Fruit fly (Drosophila melanogaster): ENCODE results near the gene CG33764.

The CG33764 gene

DNA sequence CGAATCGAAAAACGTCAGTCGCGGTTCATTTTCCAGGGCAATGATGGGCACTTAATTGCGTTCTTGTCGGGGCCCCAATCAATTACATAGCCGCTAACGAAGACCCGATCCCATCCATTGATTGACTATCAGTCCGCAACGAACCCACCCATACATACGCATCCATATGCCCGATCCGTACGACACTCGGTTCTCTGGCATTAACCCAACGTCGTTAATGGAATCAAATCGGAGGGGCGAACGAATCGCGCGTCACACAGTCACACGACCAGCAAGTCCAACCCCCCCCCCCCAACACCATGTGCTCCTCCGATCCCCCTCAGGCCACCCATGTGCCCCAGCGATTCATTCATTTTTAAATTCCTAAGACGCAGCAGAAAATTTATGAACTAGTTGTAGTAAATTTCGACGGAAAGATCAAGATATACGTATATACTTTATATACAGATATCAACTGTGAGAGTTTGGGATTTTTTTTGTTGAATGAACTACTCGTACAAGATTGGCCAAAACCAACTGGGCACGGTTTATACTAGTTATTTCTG, 46.0 kb downstream of the CG33764 start (continued):
- 0 out of 2 replicates have a peak, but pooled peaks have one; percentile 7 for TF ChIP-seq tna (GFP tag; IDR thresholded peaks at IDR 0.05; ENCODE audit: partially characterized antibody)
- no peak for TF ChIP-seq da (GFP tag; optimal IDR thresholded peaks at IDR 0.05)
- no peak for TF ChIP-seq Hsf (GFP tag; optimal IDR thresholded peaks at IDR 0.05)
- TF ChIP-seq CG2202 (tag; optimal IDR thresholded peaks at IDR 0.05): no peak
- TF ChIP-seq CG15011 (GFP tag; optimal IDR thresholded peaks at IDR 0.05): no peak
- no peak for TF ChIP-seq ab (GFP tag; optimal IDR thresholded peaks at IDR 0.05)
- peak; percentile 10 for TF ChIP-seq nmo (GFP tag; optimal IDR thresholded peaks at IDR 0.05)
- TF ChIP-seq lmd (GFP tag; IDR thresholded peaks at IDR 0.05): no peak
- 0 out of 3 replicates have a peak, but pooled peaks have one; percentile 41 for TF ChIP-seq so (GFP tag; IDR thresholded peaks at IDR 0.05)
- peak; percentile 78 for TF ChIP-seq CG34376 (GFP tag; optimal IDR thresholded peaks at IDR 0.05)
- no peak for TF ChIP-seq CG18262 (tag; optimal IDR thresholded peaks at IDR 0.05)
- no peak for TF ChIP-seq CG17361 (GFP tag; IDR thresholded peaks at IDR 0.05)
- no peak for TF ChIP-seq inv (GFP tag; IDR thresholded peaks at IDR 0.05; ENCODE audit: partially characterized antibody)
- TF ChIP-seq CG3065 (GFP tag; optimal IDR thresholded peaks at IDR 0.05): no peak
- no peak for TF ChIP-seq ERR (GFP tag; optimal IDR thresholded peaks at IDR 0.05)
- TF ChIP-seq CG15073 (GFP tag; optimal IDR thresholded peaks at IDR 0.05): no peak
- TF ChIP-seq al (GFP tag; IDR thresholded peaks at IDR 0.05): no peak
- peak; percentile 49; the same call in 1 of the 2 replicates for TF ChIP-seq rib (GFP tag; IDR thresholded peaks at IDR 0.05)
- TF ChIP-seq Elba2 (GFP tag; optimal IDR thresholded peaks at IDR 0.05): no peak
- TF ChIP-seq CG6175 (GFP tag; IDR thresholded peaks at IDR 0.05): peak; percentile 63; the same call in 2 of the 3 replicates
- TF ChIP-seq odd (GFP tag; optimal IDR thresholded peaks at IDR 0.05): peak; percentile 0
- TF ChIP-seq CG13775 (GFP tag; optimal IDR thresholded peaks at IDR 0.05): no peak
- no peak for TF ChIP-seq CG7357 (GFP tag; IDR thresholded peaks at IDR 0.05)
- TF ChIP-seq CG7786 (GFP tag; optimal IDR thresholded peaks at IDR 0.05): no peak
- TF ChIP-seq CG12744 (GFP tag; optimal IDR thresholded peaks at IDR 0.05): no peak
- TF ChIP-seq eyg (GFP tag; optimal IDR thresholded peaks at IDR 0.05): no peak
- no peak for TF ChIP-seq bsh (GFP tag; optimal IDR thresholded peaks at IDR 0.05)
- TF ChIP-seq Max (GFP tag; optimal IDR thresholded peaks at IDR 0.05): no peak
- TF ChIP-seq Hand (GFP tag; optimal IDR thresholded peaks at IDR 0.05): no peak
- TF ChIP-seq CG31224 (GFP tag; IDR thresholded peaks at IDR 0.05): no peak
- no peak for TF ChIP-seq Xrp1 (GFP tag; IDR thresholded peaks at IDR 0.05)
- TF ChIP-seq gcm (GFP tag; optimal IDR thresholded peaks at IDR 0.05): no peak
- TF ChIP-seq cwo (GFP tag; optimal IDR thresholded peaks at IDR 0.05): peak; percentile 99
- TF ChIP-seq pros (GFP tag; optimal IDR thresholded peaks at IDR 0.05): peak; percentile 79
- no peak for TF ChIP-seq zfh2 (GFP tag; optimal IDR thresholded peaks at IDR 0.05)
- no peak for TF ChIP-seq seq (GFP tag; IDR thresholded peaks at IDR 0.05)
- TF ChIP-seq fd64A (GFP tag; optimal IDR thresholded peaks at IDR 0.05): no peak
- no peak for TF ChIP-seq sna (GFP tag; IDR thresholded peaks at IDR 0.05; ENCODE audit: partially characterized antibody)
- TF ChIP-seq CG11560 (tag; IDR thresholded peaks at IDR 0.05): no peak
- TF ChIP-seq zen (tag; optimal IDR thresholded peaks at IDR 0.05): no peak
- no peak for TF ChIP-seq CG17612 (GFP tag; IDR thresholded peaks at IDR 0.05)
- TF ChIP-seq vvl (GFP tag; IDR thresholded peaks at IDR 0.05): peak; percentile 42; the same call in 1 of the 2 replicates
- no peak for TF ChIP-seq gt (GFP tag; IDR thresholded peaks at IDR 0.05)
- TF ChIP-seq CG10209 (GFP tag; optimal IDR thresholded peaks at IDR 0.05): no peak
- no peak for TF ChIP-seq ap (GFP tag; IDR thresholded peaks at IDR 0.05)
- 0 out of 3 replicates have a peak, but pooled peaks have one; percentile 50 for TF ChIP-seq otp (GFP tag; IDR thresholded peaks at IDR 0.05)
- TF ChIP-seq Abd-B (GFP tag; optimal IDR thresholded peaks at IDR 0.05): no peak
- no peak for TF ChIP-seq Lpt (GFP tag; optimal IDR thresholded peaks at IDR 0.05)
- peak; percentile 30 for TF ChIP-seq Med (GFP tag)
- no peak for TF ChIP-seq Ada2b (GFP tag; IDR thresholded peaks at IDR 0.05)
- no peak for TF ChIP-seq Ssrp (tag; optimal IDR thresholded peaks at IDR 0.05)
